Worm (Caenorhabditis elegans) whole organism, L1 larva: ENCODE results near the gene idhb-1.

Experiments
- aly-2 ChIP-seq: fragments of 150-350 bp; optimal IDR thresholded peaks from 2 replicates; lab custom pipeline; 2014; ENCODE audit warnings: missing biosample characterization, missing genetic modification characterization
- efl-1 ChIP-seq, 4 experiments: fragments of 150-350 bp; optimal IDR thresholded peaks in 3 of 4; peaks in 1 of 4; 1 replicate in 1 of 4; 2 replicates in 3 of 4; lab custom pipeline; 2014; ENCODE audit warnings: missing biosample characterization in 2 of 4, missing genetic modification characterization in 2 of 4, missing genetic modification reagents in 2 of 4
- fkh-4 ChIP-seq: sonication (generic microtip); optimal IDR thresholded peaks from 2 replicates; lab custom pipeline; 2016; ENCODE audit warnings: missing compliant biosample characterization, missing genetic modification characterization, borderline replicate concordance
- lir-3 ChIP-seq: sonication (generic microtip); optimal IDR thresholded peaks from 2 replicates; lab custom pipeline; 2016; ENCODE audit warnings: mild to moderate bottlenecking, missing genetic modification characterization, moderate library complexity, missing compliant biosample characterization; ENCODE audit not compliant: poor library complexity
- mef-2 ChIP-seq: fragments of 150-350 bp; optimal IDR thresholded peaks from 2 replicates; lab custom pipeline; 2014; ENCODE audit warnings: missing biosample characterization, missing genetic modification characterization
- nhr-19 ChIP-seq: fragments of 200-800 bp; sonication (Bioruptor generic); conservative IDR thresholded peaks from 2 replicates; pipeline ENCODE4 v1.3.6; 2022; ENCODE audit warnings: missing genetic modification characterization, missing compliant biosample characterization
- nhr-71 ChIP-seq: sonication (generic microtip); optimal IDR thresholded peaks from 2 replicates; lab custom pipeline; 2016; ENCODE audit warnings: mild to moderate bottlenecking, missing genetic modification characterization, moderate library complexity, missing compliant biosample characterization
- pag-3 ChIP-seq: sonication (generic microtip); optimal IDR thresholded peaks from 2 replicates; lab custom pipeline; 2017; ENCODE audit warnings: missing genetic modification characterization, mild to moderate bottlenecking, missing compliant biosample characterization, antibody characterized with exemption, borderline replicate concordance; ENCODE audit not compliant: insufficient read depth
- pqm-1 ChIP-seq: sonication (generic microtip); optimal IDR thresholded peaks from 3 replicates; lab custom pipeline; 2017; ENCODE audit warnings: missing biosample characterization, missing genetic modification characterization
- ztf-4 ChIP-seq: fragments of 150-350 bp; optimal IDR thresholded peaks from 2 replicates; lab custom pipeline; 2014; ENCODE audit warnings: missing biosample characterization, missing genetic modification characterization

- TF ChIP-seq pqm-1 (tag; lab: Kevin White, UChicago) (no peak), efl-1 (optimal IDR thresholded peaks at IDR 0.05; lab: Kevin White, UChicago) (no peak), efl-1 (GFP tag; optimal IDR thresholded peaks at IDR 0.05 in 1 of 2; lab: Kevin White, UChicago) (no peak), aly-2 (no peak), lir-3 (no peak), fkh-4 (tag; lab: Kevin White, UChicago) (no peak), nhr-19 (GFP tag; lab: Robert Waterston, UW) (no peak), nhr-71 (peak; percentile 8), ztf-4 (tag; lab: Kevin White, UChicago) (no peak), pag-3 (tag; lab: Kevin White, UChicago) (no peak), mef-2 (tag; lab: Kevin White, UChicago) (no peak)
Observed at ce11 chrX:14164234-14164633, 9.6 kb downstream of the idhb-1 start, which contains the start of gene vha-20.
